Worm (Caenorhabditis elegans) whole organism, L3 larva: ENCODE data around the gene catp-7.

Experiments
- elt-3 ChIP-seq, 3 experiments: fragments of 150-350 bp in 1 of 3; sonication (generic microtip) in 2 of 3; optimal IDR thresholded peaks; 2 replicates in 2 of 3; 4 replicates in 1 of 3; lab custom pipeline; 2014 to 2017; ENCODE audit warnings: missing biosample characterization in 3 of 3, missing genetic modification characterization in 3 of 3
- jun-1 ChIP-seq: fragments of 150-350 bp; optimal IDR thresholded peaks from 2 replicates; lab custom pipeline; 2014; ENCODE audit warnings: missing biosample characterization, missing genetic modification reagents, missing genetic modification characterization
- nhr-23 ChIP-seq: fragments of 150-350 bp; optimal IDR thresholded peaks from 2 replicates; lab custom pipeline; 2014; ENCODE audit warnings: missing biosample characterization, missing genetic modification reagents, missing genetic modification characterization
- nhr-77 ChIP-seq: fragments of 150-350 bp; optimal IDR thresholded peaks from 2 replicates; lab custom pipeline; 2014; ENCODE audit warnings: missing biosample characterization, missing genetic modification characterization

DNA sequence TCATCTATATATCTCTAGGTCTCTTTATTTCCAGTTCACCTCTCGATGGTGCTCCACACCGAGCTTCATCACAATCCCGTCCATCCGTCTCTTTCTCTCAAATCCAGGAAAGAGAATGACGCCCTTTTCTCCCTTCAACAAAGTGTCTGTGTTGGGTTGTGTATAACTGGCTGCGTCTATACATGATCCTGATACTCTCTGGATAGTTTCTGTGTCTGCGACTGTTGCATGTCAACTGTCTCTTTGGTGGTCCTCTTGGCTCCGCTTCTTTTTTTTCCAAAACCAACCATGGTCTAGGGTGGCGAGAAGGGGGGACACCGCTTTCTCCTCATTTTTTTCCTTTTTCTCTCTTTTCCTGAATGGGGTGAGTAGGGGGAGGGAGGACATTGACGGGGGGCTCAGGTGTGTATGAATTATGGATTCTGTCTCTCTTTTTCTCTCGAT is 43.8 kb downstream of the catp-7 start:
- no peak for TF ChIP-seq nhr-77 (tag; lab: Kevin White, UChicago)
- TF ChIP-seq jun-1 (tag; lab: Kevin White, UChicago): no peak
- no peak for TF ChIP-seq elt-3 (tag; optimal IDR thresholded peaks at IDR 0.05; lab: Kevin White, UChicago)
- no peak for TF ChIP-seq nhr-23 (tag; lab: Kevin White, UChicago)
